Worm (Caenorhabditis elegans) whole organism, L4/young adult: ENCODE data around the gene twk-49.

Source experiments
- W03F9.2 ChIP-seq: fragments of 150-350 bp; optimal IDR thresholded peaks from 2 replicates; lab custom pipeline; 2014; ENCODE audit warnings: missing biosample characterization, missing genetic modification characterization
- dao-5 ChIP-seq: sonication (generic microtip); optimal IDR thresholded peaks from 2 replicates; lab custom pipeline; 2016; ENCODE audit warnings: missing genotype, missing genetic modification characterization, moderate library complexity, missing compliant biosample characterization
- him-1 ChIP-seq: sonication (generic microtip); optimal IDR thresholded peaks from 2 replicates; lab custom pipeline; 2016; ENCODE audit warnings: missing genotype, missing genetic modification reagents, missing genetic modification characterization, missing compliant biosample characterization

ce11 chrII:6496496-6496895 is 2.5 kb downstream of the twk-49 start:
- TF ChIP-seq W03F9.2 (no peak), him-1 (tag; lab: Kevin White, UChicago) (no peak), dao-5 (tag; lab: Kevin White, UChicago) (no peak)
